Worm (Caenorhabditis elegans): ENCODE data around the gene Y37B11A.3.

Gene Y37B11A.3

DNA sequence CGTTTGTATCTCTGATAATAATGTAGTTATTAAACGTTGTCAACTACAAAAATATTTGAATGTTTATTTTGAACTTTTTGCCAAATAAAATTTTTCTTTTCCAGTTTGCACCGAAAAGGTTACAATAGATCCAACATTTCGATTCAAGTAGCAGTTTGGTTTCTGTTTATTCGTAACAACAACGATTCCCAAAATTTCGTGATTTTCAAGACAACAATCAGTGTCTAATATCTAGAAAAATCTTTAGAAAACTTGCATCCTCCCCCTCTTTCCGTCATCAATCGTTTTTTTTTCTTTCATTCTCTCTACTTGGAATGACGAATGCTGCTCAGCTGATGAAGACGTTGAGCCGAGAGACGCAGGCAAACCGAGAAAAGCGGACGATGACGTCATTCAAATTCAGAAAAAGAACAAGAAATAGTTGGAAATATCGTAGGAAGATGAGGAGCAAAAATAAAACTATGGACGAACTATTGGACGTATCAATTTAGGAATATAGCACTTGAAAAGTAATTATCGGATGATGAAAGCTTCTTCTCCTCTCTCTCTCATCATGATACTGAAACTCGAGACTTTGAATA lies 26.5 kb downstream of the Y37B11A.3 start:
- no peak for TF ChIP-seq Y56A3A.18 (GFP tag; IDR thresholded peaks at IDR 0.05)
- no peak for TF ChIP-seq hlh-26 (GFP tag; conservative IDR thresholded peaks at IDR 0.05)
- peak; percentile 95 for TF ChIP-seq atf-7 (tag; optimal IDR thresholded peaks at IDR 0.05)
- TF ChIP-seq ztf-26 (tag; optimal IDR thresholded peaks at IDR 0.05), result no peak
- TF ChIP-seq repo-1 (tag; optimal IDR thresholded peaks at IDR 0.05), result no peak
- no peak for TF ChIP-seq ets-4 (GFP tag; optimal IDR thresholded peaks at IDR 0.05)
- TF ChIP-seq hsf-1 (GFP tag; IDR thresholded peaks at IDR 0.05), result no peak
- TF ChIP-seq lin-40 (tag; optimal IDR thresholded peaks at IDR 0.05), result peak; percentile 31
- no peak for TF ChIP-seq ztf-6 (GFP tag; IDR thresholded peaks at IDR 0.05)
- no peak for TF ChIP-seq Y53F4B.3 (GFP tag; IDR thresholded peaks at IDR 0.05)
- no peak for TF ChIP-seq ceh-79 (tag; optimal IDR thresholded peaks at IDR 0.05)
- 0 out of 2 replicates have a peak, but pooled peaks have one; percentile 35 for TF ChIP-seq rcor-1 (GFP tag; IDR thresholded peaks at IDR 0.05)
- no peak for TF ChIP-seq nhr-179 (tag; optimal IDR thresholded peaks at IDR 0.05)
- 0 out of 2 replicates have a peak, but pooled peaks have one; percentile 48 for TF ChIP-seq mcd-1 (GFP tag; IDR thresholded peaks at IDR 0.05)
- no peak for TF ChIP-seq rpc-1 (optimal IDR thresholded peaks at IDR 0.05)
- TF ChIP-seq rpc-1 (tag; optimal IDR thresholded peaks at IDR 0.05), result no peak
- TF ChIP-seq ztf-28 (GFP tag; IDR thresholded peaks at IDR 0.05), result no peak
- peak in 1 of 3 experiments; percentile 84 for TF ChIP-seq lin-35 (GFP tag; optimal IDR thresholded peaks at IDR 0.05)
- TF ChIP-seq nfya-2 (GFP tag; IDR thresholded peaks at IDR 0.05), result no peak
- no peak for TF ChIP-seq mxl-1 (tag; optimal IDR thresholded peaks at IDR 0.05)
- no peak for TF ChIP-seq Y95B8A.8 (GFP tag; IDR thresholded peaks at IDR 0.05)
- no peak for TF ChIP-seq F57C9.4 (tag; optimal IDR thresholded peaks at IDR 0.05)
- TF ChIP-seq snpc-1.3 (tag; optimal IDR thresholded peaks at IDR 0.05; ENCODE audit: insufficient read depth), result no peak
- peak; percentile 7 for TF ChIP-seq ZK185.1 (tag; optimal IDR thresholded peaks at IDR 0.05; ENCODE audit: poor library complexity, severe bottlenecking)
- TF ChIP-seq aptf-3 (GFP tag; IDR thresholded peaks at IDR 0.05), result no peak
- no peak for TF ChIP-seq ztf-25 (GFP tag; IDR thresholded peaks at IDR 0.05)
- TF ChIP-seq him-1 (tag; optimal IDR thresholded peaks at IDR 0.05), result no peak
- no peak for TF ChIP-seq snpc-4 (GFP tag; optimal IDR thresholded peaks at IDR 0.05)
- no peak for TF ChIP-seq snpc-4 (tag; optimal IDR thresholded peaks at IDR 0.05)
- peak; percentile 53 for TF ChIP-seq K12H6.12 (tag; optimal IDR thresholded peaks at IDR 0.05)
- TF ChIP-seq B0035.1 (tag; optimal IDR thresholded peaks at IDR 0.05), result no peak
- peak; percentile 24 for TF ChIP-seq chd-7 (tag; optimal IDR thresholded peaks at IDR 0.05)
- TF ChIP-seq hmg-20 (GFP tag; IDR thresholded peaks at IDR 0.05), result no peak
- no peak for TF ChIP-seq hrde-1 (tag; optimal IDR thresholded peaks at IDR 0.05; ENCODE audit: borderline replicate concordance)
- TF ChIP-seq F39B2.1 (GFP tag; IDR thresholded peaks at IDR 0.05), result no peak
- TF ChIP-seq bed-1 (GFP tag; IDR thresholded peaks at IDR 0.05), result no peak
- no peak for TF ChIP-seq ceh-100 (GFP tag; IDR thresholded peaks at IDR 0.05)
- TF ChIP-seq hmg-1.2 (GFP tag; IDR thresholded peaks at IDR 0.05), result peak; percentile 30; the same call in 1 of the 2 replicates
- TF ChIP-seq lin-54 (GFP tag; optimal IDR thresholded peaks at IDR 0.05), result no peak
- no peak for TF ChIP-seq tbx-9 (tag; optimal IDR thresholded peaks at IDR 0.05; ENCODE audit: borderline replicate concordance)
- TF ChIP-seq lir-1 (GFP tag; conservative IDR thresholded peaks at IDR 0.05), result no peak
- TF ChIP-seq sdz-38 (tag; optimal IDR thresholded peaks at IDR 0.05), result no peak
- no peak for TF ChIP-seq let-607 (tag; optimal IDR thresholded peaks at IDR 0.05)
- TF ChIP-seq nfyb-1 (GFP tag; IDR thresholded peaks at IDR 0.05), result peak; percentile 57; the same call in 1 of the 2 replicates
- TF ChIP-seq madf-3 (GFP tag; IDR thresholded peaks at IDR 0.05), result no peak
- TF ChIP-seq cebp-1 (GFP tag; IDR thresholded peaks at IDR 0.05), result no peak
- TF ChIP-seq cebp-1 (tag; optimal IDR thresholded peaks at IDR 0.05), result peak; percentile 35
- TF ChIP-seq mes-4 (tag; optimal IDR thresholded peaks at IDR 0.05), result no peak
- no peak for TF ChIP-seq efl-1 (GFP tag; optimal IDR thresholded peaks at IDR 0.05)
